Worm (Caenorhabditis elegans) whole organism, L2 larva: ENCODE results near the gene cyp-14A5.

Experiments used
- egl-27 ChIP-seq: sonication (generic microtip); optimal IDR thresholded peaks from 3 replicates; lab custom pipeline; 2017; ENCODE audit warnings: missing biosample characterization, missing genetic modification reagents, missing genetic modification characterization
- elt-1 ChIP-seq: fragments of 150-350 bp; optimal IDR thresholded peaks from 2 replicates; lab custom pipeline; 2014; ENCODE audit warnings: missing biosample characterization, missing genetic modification characterization
- lin-13 ChIP-seq: fragments of 150-350 bp; optimal IDR thresholded peaks from 2 replicates; lab custom pipeline; 2014; ENCODE audit warnings: missing biosample characterization, missing genetic modification reagents, missing genetic modification characterization
- snpc-4 ChIP-seq: fragments of 150-350 bp; optimal IDR thresholded peaks from 2 replicates; lab custom pipeline; 2014; ENCODE audit warnings: missing biosample characterization, missing genetic modification characterization

- TF ChIP-seq snpc-4: no peak
- no peak for TF ChIP-seq lin-13 (GFP tag; lab: Kevin White, UChicago)
- no peak for TF ChIP-seq egl-27
- no peak for TF ChIP-seq elt-1 (tag; lab: Kevin White, UChicago)
These were observed 19.1 kb downstream of the cyp-14A5 start for ce11 chrV:5403938-5404337.
